Fruit fly (Drosophila melanogaster): ENCODE measurements around the gene IP3K1.

IP3K1 gene

dm6 chr2L:9782176-9782581, at the start of gene IP3K1 (continued):
- TF ChIP-seq fd96Cb (tag; optimal IDR thresholded peaks at IDR 0.05) (no peak), dati (GFP tag; IDR thresholded peaks at IDR 0.05) (no peak), Max (GFP tag; optimal IDR thresholded peaks at IDR 0.05) (no peak), Dp (GFP tag; optimal IDR thresholded peaks at IDR 0.05) (no peak), CG8290 (GFP tag; optimal IDR thresholded peaks at IDR 0.05) (peak; percentile 47), CG8290 (tag; optimal IDR thresholded peaks at IDR 0.05) (peak in 1 of 2 experiments; percentile 88), Antp (GFP tag; optimal IDR thresholded peaks at IDR 0.05) (peak; percentile 24), Gug (GFP tag; IDR thresholded peaks at IDR 0.05) (0 out of 4 replicates have a peak, but pooled peaks have one; percentile 19), CG9609 (GFP tag; optimal IDR thresholded peaks at IDR 0.05) (no peak), CG13775 (GFP tag; optimal IDR thresholded peaks at IDR 0.05) (peak; percentile 17), CG32772 (GFP tag; IDR thresholded peaks at IDR 0.05) (no peak), CG3281 (GFP tag; optimal IDR thresholded peaks at IDR 0.05) (peak; percentile 54), Ravus (GFP tag; IDR thresholded peaks at IDR 0.05) (no peak), Six4 (GFP tag; optimal IDR thresholded peaks at IDR 0.05) (no peak), NfI (GFP tag; optimal IDR thresholded peaks at IDR 0.05) (peak; percentile 3), sna (GFP tag; IDR thresholded peaks at IDR 0.05; ENCODE audit: partially characterized antibody) (peak; percentile 54), CG6765 (GFP tag; optimal IDR thresholded peaks at IDR 0.05) (peak; percentile 31), CG13287 (GFP tag; IDR thresholded peaks at IDR 0.05; ENCODE audit: partially characterized antibody) (peak; percentile 66), CG12236 (GFP tag; optimal IDR thresholded peaks at IDR 0.05) (no peak), crp (GFP tag; optimal IDR thresholded peaks at IDR 0.05) (no peak), cg (GFP tag; optimal IDR thresholded peaks at IDR 0.05) (no peak), danr (GFP tag; IDR thresholded peaks at IDR 0.05) (no peak), her (GFP tag; optimal IDR thresholded peaks at IDR 0.05) (peak; percentile 61), CG7928 (GFP tag; optimal IDR thresholded peaks at IDR 0.05) (no peak), CG9817 (tag; optimal IDR thresholded peaks at IDR 0.05) (no peak), bab2 (GFP tag; optimal IDR thresholded peaks at IDR 0.05) (no peak), stc (GFP tag; IDR thresholded peaks at IDR 0.05) (peak; percentile 72; the same call in 1 of the 2 replicates), dysf (GFP tag; IDR thresholded peaks at IDR 0.05) (peak; percentile 32; the same call in 1 of the 3 replicates), Jarid2 (GFP tag; optimal IDR thresholded peaks at IDR 0.05) (peak; percentile 99), Meics (GFP tag; optimal IDR thresholded peaks at IDR 0.05) (peak; percentile 35), Nf-YC (tag; optimal IDR thresholded peaks at IDR 0.05) (peak; percentile 56), Usf (GFP tag; optimal IDR thresholded peaks at IDR 0.05) (no peak), CG17568 (GFP tag; optimal IDR thresholded peaks at IDR 0.05) (peak; percentile 32), CG1647 (GFP tag; optimal IDR thresholded peaks at IDR 0.05) (no peak), Opbp (GFP tag; IDR thresholded peaks at IDR 0.05; ENCODE audit: partially characterized antibody) (0 out of 3 replicates have a peak, but pooled peaks have one; percentile 53), lab (GFP tag; optimal IDR thresholded peaks at IDR 0.05) (peak; percentile 81), Fer3 (tag; optimal IDR thresholded peaks at IDR 0.05) (no peak), gcm2 (GFP tag; optimal IDR thresholded peaks at IDR 0.05) (no peak), pan (optimal IDR thresholded peaks at IDR 0.05) (no peak), pan (GFP tag; optimal IDR thresholded peaks at IDR 0.05 in 1 of 2, IDR thresholded peaks at IDR 0.05 in 1 of 2) (peak in 1 of 2 experiments; percentile 46), BEAF-32 (GFP tag; optimal IDR thresholded peaks at IDR 0.05) (no peak), CG2202 (tag; optimal IDR thresholded peaks at IDR 0.05) (no peak), Doc3 (GFP tag; IDR thresholded peaks at IDR 0.05; ENCODE audit: partially characterized antibody) (no peak), slbo (GFP tag; IDR thresholded peaks at IDR 0.05) (peak; percentile 55), CG12391 (tag; optimal IDR thresholded peaks at IDR 0.05) (no peak), maf-S (GFP tag; optimal IDR thresholded peaks at IDR 0.05) (peak; percentile 16), CG32532 (GFP tag; IDR thresholded peaks at IDR 0.05) (peak; percentile 83), NC2β (GFP tag; optimal IDR thresholded peaks at IDR 0.05) (peak; percentile 16), Blimp-1 (GFP tag; optimal IDR thresholded peaks at IDR 0.05) (peak; percentile 8), YL-1 (GFP tag; optimal IDR thresholded peaks at IDR 0.05) (peak; percentile 10), CG7357 (GFP tag; IDR thresholded peaks at IDR 0.05) (no peak)
